Worm (Caenorhabditis elegans) whole organism, L1 larva: ENCODE results near the gene F54H5.2.

Source experiments
- efl-3 ChIP-seq: fragments of 200-800 bp; sonication (Bioruptor generic); optimal IDR thresholded peaks from 2 replicates; lab custom pipeline; 2018; ENCODE audit warnings: mild to moderate bottlenecking, missing genetic modification characterization, missing compliant biosample characterization
- elt-3 ChIP-seq, 6 experiments: fragments of 150-350 bp in 1 of 6; sonication (generic microtip); optimal IDR thresholded peaks; 2 replicates each; lab custom pipeline; 2017 to 2018; ENCODE audit warnings: missing biosample characterization in 6 of 6, missing genetic modification characterization in 6 of 6, inconsistent platforms in 1 of 6
- lin-35 ChIP-seq, 2 experiments: fragments of 150-350 bp; optimal IDR thresholded peaks; 2 replicates each; lab custom pipeline; 2014; ENCODE audit warnings: missing biosample characterization in 2 of 2, missing genetic modification characterization in 2 of 2, missing genetic modification reagents in 2 of 2
- lsy-2 ChIP-seq, 2 experiments: fragments of 150-350 bp; optimal IDR thresholded peaks; 2 replicates each; lab custom pipeline; 2014; ENCODE audit warnings: missing biosample characterization in 2 of 2, missing genetic modification characterization in 2 of 2
- nhr-20 ChIP-seq: sonication (generic microtip); optimal IDR thresholded peaks from 2 replicates; lab custom pipeline; 2016; ENCODE audit warnings: mild to moderate bottlenecking, missing genetic modification characterization, missing compliant biosample characterization
- pag-3 ChIP-seq: sonication (generic microtip); optimal IDR thresholded peaks from 2 replicates; lab custom pipeline; 2017; ENCODE audit warnings: missing genetic modification characterization, mild to moderate bottlenecking, missing compliant biosample characterization, antibody characterized with exemption, borderline replicate concordance; ENCODE audit not compliant: insufficient read depth
- pax-3 ChIP-seq: fragments of 200-800 bp; sonication (Bioruptor generic); optimal IDR thresholded peaks from 2 replicates; lab custom pipeline; 2018; ENCODE audit warnings: mild to moderate bottlenecking, missing genetic modification characterization, moderate library complexity, missing compliant biosample characterization

- TF ChIP-seq lin-35 (GFP tag; optimal IDR thresholded peaks at IDR 0.05; lab: Kevin White, UChicago) (no peak), efl-3 (no peak), pax-3 (tag; lab: Kevin White, UChicago) (no peak), nhr-20 (tag; lab: Kevin White, UChicago) (no peak), lsy-2 (tag; optimal IDR thresholded peaks at IDR 0.05; lab: Kevin White, UChicago) (no peak), elt-3 (tag; optimal IDR thresholded peaks at IDR 0.05; lab: Kevin White, UChicago) (no peak), pag-3 (tag; lab: Kevin White, UChicago) (no peak)
Measured at ce11 chrII:6646903-6647302, 19.6 kb downstream of the F54H5.2 start.
